Fruit fly (Drosophila melanogaster): Measurements from ENCODE around the gene Ski6.

Ski6 gene

dm6 chr2L:13202960-13203436 lies 19.2 kb downstream of the Ski6 start, which contains the start of gene CG16972 (continued):
- TF ChIP-seq CG9437 (GFP tag; optimal IDR thresholded peaks at IDR 0.05) (peak; percentile 29), Med (GFP tag) (no peak), cad (GFP tag; optimal IDR thresholded peaks at IDR 0.05) (no peak), CG4854 (GFP tag; optimal IDR thresholded peaks at IDR 0.05) (no peak), croc (GFP tag; conservative IDR thresholded peaks at IDR 0.05) (no peak), MESR4 (GFP tag; optimal IDR thresholded peaks at IDR 0.05) (peak; percentile 64), CG6272 (GFP tag; IDR thresholded peaks at IDR 0.05) (no peak), D (optimal IDR thresholded peaks at IDR 0.05) (no peak), D (GFP tag; optimal IDR thresholded peaks at IDR 0.05) (no peak), pb (GFP tag; optimal IDR thresholded peaks at IDR 0.05) (no peak), CG15479 (GFP tag; optimal IDR thresholded peaks at IDR 0.05) (no peak), CG17912 (GFP tag; optimal IDR thresholded peaks at IDR 0.05) (no peak), ATbp (GFP tag; optimal IDR thresholded peaks at IDR 0.05) (no peak), CG14014 (GFP tag; IDR thresholded peaks at IDR 0.05) (0 out of 2 replicates have a peak, but pooled peaks have one; percentile 13), slp2 (GFP tag; optimal IDR thresholded peaks at IDR 0.05) (no peak), gcm (GFP tag; optimal IDR thresholded peaks at IDR 0.05) (no peak), ara (GFP tag; IDR thresholded peaks at IDR 0.05) (0 out of 2 replicates have a peak, but pooled peaks have one; percentile 1), CG14441 (GFP tag; IDR thresholded peaks at IDR 0.05) (no peak), CG12299 (tag; optimal IDR thresholded peaks at IDR 0.05) (peak; percentile 40), E2f2 (GFP tag; IDR thresholded peaks at IDR 0.05) (no peak)

DNA sequence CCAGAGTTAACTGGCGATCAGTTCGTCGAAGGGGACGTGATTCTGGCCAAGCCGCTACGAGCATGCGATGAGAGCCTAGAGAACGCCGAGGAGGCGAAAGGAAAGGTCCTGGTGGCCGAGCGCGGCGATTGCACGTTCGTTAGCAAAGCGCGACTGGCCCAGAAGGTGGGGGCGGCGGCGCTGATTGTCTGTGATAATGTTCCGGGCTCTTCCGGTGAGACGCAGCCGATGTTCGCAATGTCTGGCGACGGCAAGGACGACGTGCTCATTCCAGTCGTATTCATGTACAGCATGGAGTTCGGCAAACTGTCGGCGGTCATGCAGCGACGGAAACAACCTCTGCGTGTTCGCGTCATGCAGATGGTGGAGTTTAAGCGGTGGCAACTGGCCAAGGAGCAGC lies 26.4 kb downstream of the Ski6 start:
- TF ChIP-seq lab (GFP tag; optimal IDR thresholded peaks at IDR 0.05) (no peak), CG12236 (GFP tag; optimal IDR thresholded peaks at IDR 0.05) (no peak), Med (GFP tag) (peak; percentile 65), Dbx (GFP tag; IDR thresholded peaks at IDR 0.05) (0 out of 3 replicates have a peak, but pooled peaks have one; percentile 13), Ets65A (GFP tag) (peak; percentile 93)

DNA sequence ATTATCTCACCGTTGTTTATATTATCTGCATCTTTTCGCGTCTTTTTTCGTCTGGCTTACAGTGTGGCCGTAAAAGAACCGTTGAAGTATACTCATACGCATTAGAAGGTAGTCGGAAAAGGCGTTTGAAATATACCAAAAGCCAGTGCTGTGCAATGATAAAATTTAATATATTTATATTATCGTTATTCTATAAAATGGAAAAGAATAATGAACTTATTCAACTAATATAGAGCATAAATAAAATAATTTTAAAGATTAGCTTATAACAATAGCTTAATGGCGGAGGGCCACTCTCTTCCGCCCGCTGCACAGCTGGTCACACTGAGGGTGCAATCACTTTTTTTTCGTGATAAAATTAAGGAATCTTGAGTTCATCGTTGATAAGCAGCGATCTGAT lies 30.3 kb downstream of the Ski6 start, which contains the start of the genes CG16974 and Edem2:
Gene CG16974 (minus strand): TSS at position 86 of the 400 bp plus-strand sequence.
Gene Edem2 (plus strand): TSS at position 308 of the 400 bp plus-strand sequence.
- TF ChIP-seq CG32532 (GFP tag; IDR thresholded peaks at IDR 0.05) (peak; percentile 71), tll (GFP tag; optimal IDR thresholded peaks at IDR 0.05) (no peak), CG14710 (tag; optimal IDR thresholded peaks at IDR 0.05) (peak; percentile 90), CG43689 (GFP tag; IDR thresholded peaks at IDR 0.05) (no peak), CG1602 (GFP tag; optimal IDR thresholded peaks at IDR 0.05) (peak; percentile 76), CG9437 (GFP tag; optimal IDR thresholded peaks at IDR 0.05) (peak; percentile 25), bab2 (GFP tag; optimal IDR thresholded peaks at IDR 0.05) (peak; percentile 44), CG6272 (GFP tag; IDR thresholded peaks at IDR 0.05) (peak; percentile 67; the same call in 1 of the 2 replicates), danr (GFP tag; IDR thresholded peaks at IDR 0.05) (peak; percentile 21; the same call in 1 of the 2 replicates), CG11085 (GFP tag; IDR thresholded peaks at IDR 0.05) (no peak; the same call in 1 of the 2 replicates), nerfin-2 (GFP tag; IDR thresholded peaks at IDR 0.05; ENCODE audit: partially characterized antibody) (no peak), Dfd (GFP tag; optimal IDR thresholded peaks at IDR 0.05) (no peak), grau (tag; optimal IDR thresholded peaks at IDR 0.05) (peak; percentile 73), sisA (GFP tag; IDR thresholded peaks at IDR 0.05) (peak; percentile 79), CG12155 (GFP tag; optimal IDR thresholded peaks at IDR 0.05) (peak; percentile 84), sima (GFP tag; optimal IDR thresholded peaks at IDR 0.05) (no peak), CG11695 (GFP tag; IDR thresholded peaks at IDR 0.05) (peak; percentile 73), CG11456 (GFP tag; IDR thresholded peaks at IDR 0.05) (peak; percentile 84), eyg (GFP tag; optimal IDR thresholded peaks at IDR 0.05) (no peak), CG12659 (GFP tag; optimal IDR thresholded peaks at IDR 0.05) (peak; percentile 90), tio (GFP tag; optimal IDR thresholded peaks at IDR 0.05) (no peak), Fer2 (tag; optimal IDR thresholded peaks at IDR 0.05) (no peak), CG17359 (tag; optimal IDR thresholded peaks at IDR 0.05) (peak; percentile 70), CG34376 (GFP tag; optimal IDR thresholded peaks at IDR 0.05) (peak; percentile 44), wor (GFP tag; IDR thresholded peaks at IDR 0.05) (peak; percentile 20; the same call in 1 of the 2 replicates), Ets65A (GFP tag) (peak; percentile 91), dpn (GFP tag; optimal IDR thresholded peaks at IDR 0.05) (peak; percentile 37 to 83), CG18619 (GFP tag; optimal IDR thresholded peaks at IDR 0.05) (no peak)

Data from whole organism, embryonic.